Worm (Caenorhabditis elegans) whole organism, late embryonic: ENCODE measurements around the gene lgc-8.

Experiments
- C08G9.2 ChIP-seq: sonication (generic microtip); optimal IDR thresholded peaks from 2 replicates; lab custom pipeline; 2016; ENCODE audit warnings: mild to moderate bottlenecking, missing genetic modification characterization, moderate library complexity, missing compliant biosample characterization
- C38D4.7 ChIP-seq: fragments of 200-800 bp; sonication (Bioruptor generic); optimal IDR thresholded peaks from 2 replicates; lab custom pipeline; 2018; ENCODE audit warnings: mild to moderate bottlenecking, missing genetic modification characterization, moderate library complexity, missing compliant biosample characterization
- K02D7.2 ChIP-seq: sonication (generic microtip); optimal IDR thresholded peaks from 2 replicates; lab custom pipeline; 2017; ENCODE audit warnings: mild to moderate bottlenecking, missing genetic modification characterization, missing compliant biosample characterization
- Y22D7AL.16 ChIP-seq: sonication (generic microtip); optimal IDR thresholded peaks from 2 replicates; lab custom pipeline; 2016; ENCODE audit warnings: missing genetic modification characterization, missing compliant biosample characterization
- ceh-19 ChIP-seq: fragments of 200-800 bp; sonication (Bioruptor generic); optimal IDR thresholded peaks from 2 replicates; lab custom pipeline; 2018; ENCODE audit warnings: mild to moderate bottlenecking, missing genetic modification characterization, missing compliant biosample characterization
- ceh-30 ChIP-seq: fragments of 150-350 bp; optimal IDR thresholded peaks from 2 replicates; lab custom pipeline; 2014; ENCODE audit warnings: missing biosample characterization, missing genetic modification characterization
- ceh-45 ChIP-seq: fragments of 200-800 bp; sonication (Bioruptor generic); IDR thresholded peaks from 2 replicates; pipeline ENCODE4 v1.3.6; 2022; ENCODE audit warnings: missing genetic modification reagents, missing genetic modification characterization, missing compliant biosample characterization
- ceh-9 ChIP-seq: sonication (generic microtip); optimal IDR thresholded peaks from 2 replicates; lab custom pipeline; 2016; ENCODE audit warnings: mild to moderate bottlenecking, missing genetic modification characterization, inconsistent platforms, missing compliant biosample characterization
- che-1 ChIP-seq: sonication (generic microtip); optimal IDR thresholded peaks from 2 replicates; lab custom pipeline; 2016; ENCODE audit warnings: mild to moderate bottlenecking, missing genetic modification characterization, missing compliant biosample characterization
- dve-1 ChIP-seq: sonication (generic microtip); optimal IDR thresholded peaks from 2 replicates; lab custom pipeline; 2017; ENCODE audit warnings: antibody characterized with exemption, mild to moderate bottlenecking, missing genetic modification characterization, missing compliant biosample characterization
- elt-2 ChIP-seq: sonication (generic microtip); optimal IDR thresholded peaks from 2 replicates; lab custom pipeline; 2016; ENCODE audit warnings: missing genetic modification reagents, missing genetic modification characterization, missing compliant biosample characterization
- elt-4 ChIP-seq: sonication (generic microtip); optimal IDR thresholded peaks from 2 replicates; lab custom pipeline; 2016; ENCODE audit warnings: missing genetic modification characterization, missing compliant biosample characterization
- eyg-1 ChIP-seq: sonication (generic microtip); optimal IDR thresholded peaks from 2 replicates; lab custom pipeline; 2016; ENCODE audit warnings: missing genotype, missing genetic modification characterization, missing compliant biosample characterization
- fkh-10 ChIP-seq: fragments of 150-350 bp; optimal IDR thresholded peaks from 2 replicates; lab custom pipeline; 2014; ENCODE audit warnings: missing biosample characterization, missing genetic modification reagents, missing genetic modification characterization
- gmeb-2 ChIP-seq: sonication (generic microtip); optimal IDR thresholded peaks from 2 replicates; lab custom pipeline; 2016; ENCODE audit warnings: missing genetic modification characterization, inconsistent platforms, missing compliant biosample characterization
- hlh-13 ChIP-seq: fragments of 200-800 bp; sonication (Bioruptor generic); optimal IDR thresholded peaks from 2 replicates; lab custom pipeline; 2018; ENCODE audit warnings: mild to moderate bottlenecking, missing genetic modification characterization, missing compliant biosample characterization
- hlh-15 ChIP-seq: sonication (generic microtip); optimal IDR thresholded peaks from 2 replicates; lab custom pipeline; 2016; ENCODE audit warnings: missing genetic modification characterization, missing compliant biosample characterization
- hlh-30 ChIP-seq: sonication (generic microtip); optimal IDR thresholded peaks from 2 replicates; lab custom pipeline; 2017; ENCODE audit warnings: antibody characterized with exemption, missing genetic modification characterization, missing compliant biosample characterization; ENCODE audit not compliant: insufficient read depth
- hlh-8 ChIP-seq: sonication (generic microtip); optimal IDR thresholded peaks from 2 replicates; lab custom pipeline; 2016; ENCODE audit warnings: missing genotype, missing genetic modification characterization, missing compliant biosample characterization
- lim-6 ChIP-seq: sonication (generic microtip); optimal IDR thresholded peaks from 2 replicates; lab custom pipeline; 2016; ENCODE audit warnings: missing genetic modification characterization, missing compliant biosample characterization
- lin-11 ChIP-seq: fragments of 200-800 bp; sonication (Bioruptor generic); optimal IDR thresholded peaks from 2 replicates; lab custom pipeline; 2018; ENCODE audit warnings: mild to moderate bottlenecking, missing genetic modification characterization, missing compliant biosample characterization
- npax-4 ChIP-seq: sonication (generic microtip); optimal IDR thresholded peaks from 2 replicates; lab custom pipeline; 2016; ENCODE audit warnings: missing genetic modification characterization, missing compliant biosample characterization
- odd-2 ChIP-seq: sonication (generic microtip); optimal IDR thresholded peaks from 2 replicates; lab custom pipeline; 2017; ENCODE audit warnings: antibody characterized with exemption, mild to moderate bottlenecking, missing genetic modification characterization, missing compliant biosample characterization
- pag-3 ChIP-seq: sonication (generic microtip); optimal IDR thresholded peaks from 2 replicates; lab custom pipeline; 2016; ENCODE audit warnings: missing compliant biosample characterization, missing genetic modification characterization, borderline replicate concordance
- pqm-1 ChIP-seq: sonication (generic microtip); optimal IDR thresholded peaks from 2 replicates; lab custom pipeline; 2016; ENCODE audit warnings: missing genetic modification characterization, missing compliant biosample characterization
- pros-1 ChIP-seq: fragments of 150-350 bp; optimal IDR thresholded peaks from 2 replicates; lab custom pipeline; 2014; ENCODE audit warnings: missing biosample characterization, missing genetic modification reagents, missing genetic modification characterization
- ref-2 ChIP-seq: sonication (generic microtip); optimal IDR thresholded peaks from 2 replicates; lab custom pipeline; 2016; ENCODE audit warnings: missing genetic modification characterization, missing compliant biosample characterization
- sox-2 ChIP-seq: fragments of 200-800 bp; sonication (Bioruptor generic); IDR thresholded peaks from 2 replicates; pipeline ENCODE4 v1.3.6; 2022; ENCODE audit warnings: missing genetic modification reagents, missing genetic modification characterization, missing compliant biosample characterization
- sox-4 ChIP-seq: sonication (generic microtip); optimal IDR thresholded peaks from 2 replicates; lab custom pipeline; 2017; ENCODE audit warnings: mild to moderate bottlenecking, missing genetic modification characterization, inconsistent platforms, missing compliant biosample characterization
- syd-9 ChIP-seq: sonication (generic microtip); optimal IDR thresholded peaks from 2 replicates; lab custom pipeline; 2016; ENCODE audit warnings: mild to moderate bottlenecking, missing genetic modification characterization, moderate library complexity, missing compliant biosample characterization
- tbx-2 ChIP-seq: sonication (generic microtip); optimal IDR thresholded peaks from 2 replicates; lab custom pipeline; 2016; ENCODE audit warnings: missing genetic modification characterization, missing compliant biosample characterization
- tbx-7 ChIP-seq: sonication (generic microtip); optimal IDR thresholded peaks from 2 replicates; lab custom pipeline; 2016; ENCODE audit warnings: missing genotype, missing genetic modification characterization, missing compliant biosample characterization
- ttx-3 ChIP-seq: sonication (generic microtip); optimal IDR thresholded peaks from 2 replicates; lab custom pipeline; 2016; ENCODE audit warnings: missing genetic modification reagents, missing genetic modification characterization, missing compliant biosample characterization
- unc-3 ChIP-seq, 2 experiments: fragments of 200-800 bp in 1 of 2; sonication (Bioruptor generic) in 1 of 2; sonication (generic microtip) in 1 of 2; conservative IDR thresholded peaks in 1 of 2; optimal IDR thresholded peaks in 1 of 2; 2 replicates each; pipeline versions ENCODE4 v1.3.6 to Lab custom; 2016 to 2022; ENCODE audit warnings: missing compliant biosample characterization in 2 of 2, missing genetic modification characterization in 2 of 2, missing genetic modification reagents in 1 of 2
- unc-42 ChIP-seq: sonication (generic microtip); optimal IDR thresholded peaks from 2 replicates; lab custom pipeline; 2016; ENCODE audit warnings: missing genotype, missing genetic modification characterization, missing compliant biosample characterization
- ztf-16 ChIP-seq: sonication (generic microtip); optimal IDR thresholded peaks from 2 replicates; lab custom pipeline; 2017; ENCODE audit warnings: missing genetic modification characterization, missing compliant biosample characterization

lgc-8 gene

ce11 chrIV:14704155-14704554 lies 11.4 kb upstream of the lgc-8 start, which contains the start of gene Y57G11C.40:
TSS of gene Y57G11C.40 (minus strand) at chrIV:14704255.
- TF ChIP-seq unc-3 (GFP tag; conservative IDR thresholded peaks at IDR 0.05; lab: Robert Waterston, UW) = no peak
- TF ChIP-seq unc-3 (tag; optimal IDR thresholded peaks at IDR 0.05; lab: Kevin White, UChicago) = no peak
- no peak for TF ChIP-seq tbx-2 (tag; lab: Kevin White, UChicago)
- TF ChIP-seq ref-2 (tag; lab: Kevin White, UChicago) = no peak
- no peak for TF ChIP-seq pros-1 (tag; lab: Kevin White, UChicago)
- no peak for TF ChIP-seq hlh-8 (tag; lab: Kevin White, UChicago)
- TF ChIP-seq ceh-9 (tag; lab: Kevin White, UChicago) = no peak
- no peak for TF ChIP-seq eyg-1
- TF ChIP-seq hlh-30 (tag; lab: Kevin White, UChicago) = no peak
- no peak for TF ChIP-seq syd-9 (tag; lab: Kevin White, UChicago)
- no peak for TF ChIP-seq hlh-15 (tag; lab: Kevin White, UChicago)
- TF ChIP-seq npax-4 (tag; lab: Kevin White, UChicago) = no peak
- no peak for TF ChIP-seq pag-3 (tag; lab: Kevin White, UChicago)
- no peak for TF ChIP-seq fkh-10 (GFP tag; lab: Kevin White, UChicago)
- no peak for TF ChIP-seq tbx-7 (tag; lab: Kevin White, UChicago)

- TF ChIP-seq syd-9 (tag; lab: Kevin White, UChicago) (no peak), eyg-1 (no peak), hlh-30 (tag; lab: Kevin White, UChicago) (no peak), lin-11 (no peak), tbx-7 (tag; lab: Kevin White, UChicago) (no peak), K02D7.2 (no peak), elt-2 (tag; lab: Kevin White, UChicago) (no peak), Y22D7AL.16 (no peak), ceh-45 (no peak), pros-1 (tag; lab: Kevin White, UChicago) (no peak), elt-4 (tag; lab: Kevin White, UChicago) (no peak)
Observed at ce11 chrIV:14704952-14705351, 10.6 kb upstream of the lgc-8 start.

- TF ChIP-seq pros-1 (tag; lab: Kevin White, UChicago) (no peak), eyg-1 (no peak), che-1 (tag; lab: Kevin White, UChicago) (no peak), gmeb-2 (no peak), C08G9.2 (tag; lab: Kevin White, UChicago) (no peak), unc-42 (no peak), sox-4 (tag; lab: Kevin White, UChicago) (no peak)
Observed at ce11 chrIV:14706302-14706701, 9.3 kb upstream of the lgc-8 start, which contains the start of gene Y57G11C.41. TSS of gene Y57G11C.41 (minus strand) at chrIV:14706402.

ce11 chrIV:14709286-14709685 lies 6.3 kb upstream of the lgc-8 start, which contains the start of gene lgc-7:
TSS of gene lgc-7 (plus strand) at chrIV:14709586.
- TF ChIP-seq ceh-30 (no peak), sox-2 (no peak), ttx-3 (tag; lab: Kevin White, UChicago) (no peak), pqm-1 (tag; lab: Kevin White, UChicago) (no peak), odd-2 (tag; lab: Kevin White, UChicago) (no peak), ztf-16 (tag; lab: Kevin White, UChicago) (no peak), lim-6 (no peak), hlh-13 (no peak), C38D4.7 (no peak), pag-3 (tag; lab: Kevin White, UChicago) (no peak), lin-11 (no peak)

- no peak for TF ChIP-seq pag-3 (tag; lab: Kevin White, UChicago)
- TF ChIP-seq dve-1 (tag; lab: Kevin White, UChicago) = no peak
- no peak for TF ChIP-seq ceh-19 (GFP tag; lab: Kevin White, UChicago)
- TF ChIP-seq K02D7.2 = no peak
Observed at ce11 chrIV:14728225-14728624, 12.6 kb downstream of the lgc-8 start, which contains the start of gene Y57G11C.42. TSS of gene Y57G11C.42 (plus strand) at chrIV:14728525.
